Worm (Caenorhabditis elegans) whole organism, L4 larva: Measurements from ENCODE around the gene cit-1.2.

Experiments used
- F49E8.2 ChIP-seq: sonication (generic microtip); optimal IDR thresholded peaks from 2 replicates; lab custom pipeline; 2016; ENCODE audit warnings: missing compliant biosample characterization, mild to moderate bottlenecking, missing genetic modification characterization, borderline replicate concordance
- R02D3.7 ChIP-seq: fragments of 150-350 bp; sonication (generic microtip); optimal IDR thresholded peaks from 3 replicates; lab custom pipeline; 2014; ENCODE audit warnings: missing biosample characterization, missing genetic modification characterization
- Y105C5A.15 ChIP-seq: fragments of 200-800 bp; sonication (Bioruptor generic); IDR thresholded peaks from 2 replicates; pipeline ENCODE4 v1.3.6; 2022; ENCODE audit warnings: missing genetic modification characterization, missing compliant biosample characterization
- Y48G9A.11 ChIP-seq: fragments of 200-800 bp; sonication (Bioruptor generic); IDR thresholded peaks from 2 replicates; pipeline ENCODE4 v1.3.6; 2022; ENCODE audit warnings: missing genetic modification reagents, missing genetic modification characterization, missing compliant biosample characterization
- aly-2 ChIP-seq: sonication (generic microtip); optimal IDR thresholded peaks from 2 replicates; lab custom pipeline; 2018; ENCODE audit warnings: missing biosample characterization, missing genetic modification characterization
- ceh-28 ChIP-seq: fragments of 150-350 bp; optimal IDR thresholded peaks from 2 replicates; lab custom pipeline; 2014; ENCODE audit warnings: missing biosample characterization, missing genetic modification reagents, missing genetic modification characterization
- daf-12 ChIP-seq: fragments of 150-350 bp; optimal IDR thresholded peaks from 2 replicates; lab custom pipeline; 2014; ENCODE audit warnings: missing biosample characterization, missing genetic modification reagents, missing genetic modification characterization
- dmd-9 ChIP-seq: fragments of 200-800 bp; sonication (Bioruptor generic); IDR thresholded peaks from 2 replicates; pipeline ENCODE4 v1.3.6; 2022; ENCODE audit warnings: missing genetic modification reagents, missing genetic modification characterization, missing compliant biosample characterization
- pqm-1 ChIP-seq: sonication (generic microtip); optimal IDR thresholded peaks from 2 replicates; lab custom pipeline; 2017; ENCODE audit warnings: missing biosample characterization, missing genetic modification characterization
- unc-62 ChIP-seq, 3 experiments: fragments of 150-350 bp in 1 of 3; sonication (generic microtip); optimal IDR thresholded peaks in 2 of 3; peaks in 1 of 3; 1 replicate in 1 of 3; 2 replicates in 2 of 3; lab custom pipeline; 2014 to 2017; ENCODE audit warnings: missing biosample characterization in 3 of 3, missing genetic modification characterization in 3 of 3, missing genetic modification reagents in 3 of 3, missing genotype in 1 of 3

ce11 chrIII:8044717-8045116 is 34.1 kb downstream of the cit-1.2 start, which contains the start of gene spcs-3:
- TF ChIP-seq Y105C5A.15 (GFP tag; lab: Robert Waterston, UW), result no peak
- TF ChIP-seq unc-62 (GFP tag; optimal IDR thresholded peaks at IDR 0.05 in 1 of 2; lab: Kevin White, UChicago), result no peak
- TF ChIP-seq unc-62 (tag; optimal IDR thresholded peaks at IDR 0.05; lab: Kevin White, UChicago), result no peak
- TF ChIP-seq daf-12, result no peak
- no peak for TF ChIP-seq ceh-28
- TF ChIP-seq Y48G9A.11 (GFP tag; lab: Robert Waterston, UW), result no peak
- TF ChIP-seq R02D3.7 (tag; lab: Kevin White, UChicago), result no peak
- no peak for TF ChIP-seq aly-2
- TF ChIP-seq pqm-1 (tag; lab: Kevin White, UChicago), result no peak
- no peak for TF ChIP-seq dmd-9 (GFP tag; lab: Robert Waterston, UW)
- TF ChIP-seq F49E8.2 (tag; lab: Kevin White, UChicago), result no peak
